Worm (Caenorhabditis elegans): ENCODE data around the gene str-28.

Gene str-28

ce11 chrV:7478404-7478803, 5.7 kb upstream of the str-28 start, which contains the start of gene str-190:
str-190 (minus strand) TSS chrV:7478504.
- TF ChIP-seq aha-1 (tag) (no peak), T26A8.4 (GFP tag; IDR thresholded peaks at IDR 0.05) (no peak)

- TF ChIP-seq lin-13 (GFP tag; optimal IDR thresholded peaks at IDR 0.05), result no peak
- TF ChIP-seq hlh-30 (tag; optimal IDR thresholded peaks at IDR 0.05; ENCODE audit: insufficient read depth), result no peak
- no peak for TF ChIP-seq unc-39 (tag; optimal IDR thresholded peaks at IDR 0.05)
- TF ChIP-seq gei-8 (GFP tag; optimal IDR thresholded peaks at IDR 0.05), result no peak
- TF ChIP-seq rbr-2 (tag; optimal IDR thresholded peaks at IDR 0.05), result no peak
- no peak for TF ChIP-seq lin-1 (GFP tag; IDR thresholded peaks at IDR 0.05)
- no peak for TF ChIP-seq dmd-9 (GFP tag; IDR thresholded peaks at IDR 0.05)
- no peak for TF ChIP-seq mdt-29 (GFP tag; IDR thresholded peaks at IDR 0.05)
- TF ChIP-seq zip-2 (tag; optimal IDR thresholded peaks at IDR 0.05), result no peak
- no peak for TF ChIP-seq lim-7 (GFP tag; IDR thresholded peaks at IDR 0.05)
- no peak for TF ChIP-seq lir-3 (tag; optimal IDR thresholded peaks at IDR 0.05)
- no peak for TF ChIP-seq ZK337.2 (GFP tag; IDR thresholded peaks at IDR 0.05)
- no peak for TF ChIP-seq fos-1 (tag; optimal IDR thresholded peaks at IDR 0.05)
- TF ChIP-seq jun-1 (tag; optimal IDR thresholded peaks at IDR 0.05), result no peak
- TF ChIP-seq attf-4 (tag; optimal IDR thresholded peaks at IDR 0.05), result no peak
- TF ChIP-seq mep-1 (tag; optimal IDR thresholded peaks at IDR 0.05), result no peak
- no peak for TF ChIP-seq skn-1 (tag; optimal IDR thresholded peaks at IDR 0.05)
Measured at ce11 chrV:7476766-7477165, 4.1 kb upstream of the str-28 start, which contains the start of gene srh-125. srh-125 (minus strand) TSS chrV:7476866.

DNA sequence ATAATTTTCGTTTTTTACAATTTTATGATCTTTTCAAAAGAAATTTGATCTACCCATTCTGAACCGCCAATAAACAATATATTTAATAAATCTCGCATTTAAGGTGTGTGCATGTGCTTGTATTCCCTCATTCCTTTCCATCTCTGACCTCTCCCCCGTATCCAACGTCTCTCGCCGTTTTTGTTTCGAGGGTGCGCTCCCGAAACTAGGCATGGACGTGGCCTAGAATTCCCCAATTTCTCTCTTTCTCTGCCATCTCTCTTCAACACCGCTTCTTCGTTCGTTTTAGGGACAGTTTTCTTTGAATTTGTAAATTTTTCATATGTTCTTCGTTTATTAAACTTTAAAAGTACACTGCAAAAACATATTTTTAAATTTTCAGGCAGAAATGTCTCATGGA, 7.2 kb downstream of the str-28 start, which contains the start of gene F25E5.1:
Gene F25E5.1, plus strand, starts transcription at position 376 of the 400 bp plus-strand sequence.
- TF ChIP-seq unc-62 (GFP tag; optimal IDR thresholded peaks at IDR 0.05 in 1 of 2) (peak in 1 of 2 experiments; percentile 93), unc-62 (tag; optimal IDR thresholded peaks at IDR 0.05) (no peak), nhr-6 (tag; optimal IDR thresholded peaks at IDR 0.05) (peak; percentile 70), T26A8.4 (GFP tag; IDR thresholded peaks at IDR 0.05) (no peak), nhr-25 (tag; optimal IDR thresholded peaks at IDR 0.05; ENCODE audit: borderline replicate concordance, insufficient read depth) (no peak), nhr-77 (tag; optimal IDR thresholded peaks at IDR 0.05) (no peak), dmd-8 (GFP tag; IDR thresholded peaks at IDR 0.05) (no peak), nhr-237 (tag; optimal IDR thresholded peaks at IDR 0.05) (no peak), ZK337.2 (GFP tag; IDR thresholded peaks at IDR 0.05) (0 out of 2 replicates have a peak, but pooled peaks have one; percentile 10), dmd-6 (GFP tag; IDR thresholded peaks at IDR 0.05) (no peak), nhr-102 (tag; optimal IDR thresholded peaks at IDR 0.05) (peak; percentile 26), tag-97 (GFP tag; IDR thresholded peaks at IDR 0.05) (no peak), mes-2 (tag; optimal IDR thresholded peaks at IDR 0.05; ENCODE audit: poor library complexity, severe bottlenecking) (peak; percentile 95), R02D3.7 (tag; optimal IDR thresholded peaks at IDR 0.05) (no peak), hlh-30 (tag; optimal IDR thresholded peaks at IDR 0.05; ENCODE audit: insufficient read depth) (peak; percentile 63), daf-8 (GFP tag; IDR thresholded peaks at IDR 0.05) (no peak), set-16 (GFP tag; IDR thresholded peaks at IDR 0.05) (no peak), daf-16 (GFP tag; optimal IDR thresholded peaks at IDR 0.05) (no peak), daf-16 (tag; optimal IDR thresholded peaks at IDR 0.05) (no peak), hmg-1.1 (GFP tag; IDR thresholded peaks at IDR 0.05) (peak; percentile 61; the same call in 1 of the 2 replicates), mdl-1 (tag; optimal IDR thresholded peaks at IDR 0.05) (peak in 1 of 2 experiments; percentile 81), ama-1 (optimal IDR thresholded peaks at IDR 0.05) (no peak), ceh-44 (GFP tag; IDR thresholded peaks at IDR 0.05) (peak; percentile 17; the same call in 1 of the 2 replicates), hif-1 (tag; optimal IDR thresholded peaks at IDR 0.05) (no peak), rbr-2 (tag; optimal IDR thresholded peaks at IDR 0.05) (peak; percentile 53), dpl-1 (GFP tag; optimal IDR thresholded peaks at IDR 0.05) (peak; percentile 62), nhr-28 (tag; optimal IDR thresholded peaks at IDR 0.05) (peak; percentile 59), dmd-9 (GFP tag; IDR thresholded peaks at IDR 0.05) (peak; percentile 75; the same call in 1 of the 2 replicates), pha-4 (GFP tag; IDR thresholded peaks at IDR 0.05) (no peak), pha-4 (tag; optimal IDR thresholded peaks at IDR 0.05) (peak; percentile 31), pqm-1 (tag; optimal IDR thresholded peaks at IDR 0.05) (peak; percentile 48), unc-130 (GFP tag; optimal IDR thresholded peaks at IDR 0.05) (peak; percentile 52)
